Worm (Caenorhabditis elegans) whole organism, midembryonic: Measurements from ENCODE around the gene C06E4.6.

Experiments
- T22C8.4 ChIP-seq: fragments of 200-800 bp; sonication (Bioruptor generic); IDR thresholded peaks from 2 replicates; pipeline ENCODE4 v1.3.6; 2022; ENCODE audit warnings: missing genetic modification characterization, missing compliant biosample characterization
- cog-1 ChIP-seq: sonication (generic microtip); optimal IDR thresholded peaks from 2 replicates; lab custom pipeline; 2016; ENCODE audit warnings: missing genetic modification characterization, missing compliant biosample characterization
- klf-2 ChIP-seq: fragments of 200-800 bp; sonication (Bioruptor generic); conservative IDR thresholded peaks from 2 replicates; pipeline ENCODE4 v1.3.6; 2022; ENCODE audit warnings: missing genetic modification reagents, missing genetic modification characterization, missing compliant biosample characterization
- med-1 ChIP-seq: sonication (generic microtip); optimal IDR thresholded peaks from 2 replicates; lab custom pipeline; 2017; ENCODE audit warnings: missing genetic modification characterization, mild to moderate bottlenecking, missing compliant biosample characterization, antibody characterized with exemption, missing genetic modification reagents; ENCODE audit not compliant: insufficient read depth
- ref-1 ChIP-seq: fragments of 200-800 bp; sonication (Bioruptor generic); conservative IDR thresholded peaks from 2 replicates; pipeline ENCODE4 v1.3.6; 2022; ENCODE audit warnings: missing genetic modification reagents, missing genetic modification characterization, missing compliant biosample characterization
- tab-1 ChIP-seq: fragments of 200-800 bp; sonication (Bioruptor generic); IDR thresholded peaks from 2 replicates; pipeline ENCODE4 v1.3.6; 2022; ENCODE audit warnings: missing genetic modification characterization, missing compliant biosample characterization
- ztf-29 ChIP-seq: fragments of 200-800 bp; sonication (Bioruptor generic); IDR thresholded peaks from 2 replicates; pipeline ENCODE4 v1.3.6; 2022; ENCODE audit warnings: missing genetic modification reagents, missing genetic modification characterization, missing compliant biosample characterization

- TF ChIP-seq ref-1 (GFP tag; lab: Robert Waterston, UW) (no peak), ztf-29 (no peak), cog-1 (no peak), tab-1 (GFP tag; lab: Robert Waterston, UW) (no peak), klf-2 (GFP tag; lab: Robert Waterston, UW) (no peak), T22C8.4 (GFP tag; lab: Robert Waterston, UW) (no peak), med-1 (no peak)
These were observed 29.9 kb downstream of the C06E4.6 start, which contains the start of gene D2024.5 for ce11 chrIV:7228208-7228607.
